Worm (Caenorhabditis elegans) whole organism, midembryonic: ENCODE data around the gene slc-36.5.
A peak's percentile ranks its signal among the peaks of the same experiment; 100 is the strongest.

Source experiments
- T22C8.4 ChIP-seq: fragments of 200-800 bp; sonication (Bioruptor generic); IDR thresholded peaks from 2 replicates; pipeline ENCODE4 v1.3.6; 2022; ENCODE audit warnings: missing genetic modification characterization, missing compliant biosample characterization
- cog-1 ChIP-seq: sonication (generic microtip); optimal IDR thresholded peaks from 2 replicates; lab custom pipeline; 2016; ENCODE audit warnings: missing genetic modification characterization, missing compliant biosample characterization
- flt-1 ChIP-seq: fragments of 200-800 bp; sonication (Bioruptor generic); IDR thresholded peaks from 2 replicates; pipeline ENCODE4 v1.3.6; 2022; ENCODE audit warnings: missing genetic modification characterization, missing compliant biosample characterization
- klf-2 ChIP-seq: fragments of 200-800 bp; sonication (Bioruptor generic); conservative IDR thresholded peaks from 2 replicates; pipeline ENCODE4 v1.3.6; 2022; ENCODE audit warnings: missing genetic modification reagents, missing genetic modification characterization, missing compliant biosample characterization
- med-1 ChIP-seq: sonication (generic microtip); optimal IDR thresholded peaks from 2 replicates; lab custom pipeline; 2017; ENCODE audit warnings: missing genetic modification characterization, mild to moderate bottlenecking, missing compliant biosample characterization, antibody characterized with exemption, missing genetic modification reagents; ENCODE audit not compliant: insufficient read depth
- ref-1 ChIP-seq: fragments of 200-800 bp; sonication (Bioruptor generic); conservative IDR thresholded peaks from 2 replicates; pipeline ENCODE4 v1.3.6; 2022; ENCODE audit warnings: missing genetic modification reagents, missing genetic modification characterization, missing compliant biosample characterization
- tab-1 ChIP-seq: fragments of 200-800 bp; sonication (Bioruptor generic); IDR thresholded peaks from 2 replicates; pipeline ENCODE4 v1.3.6; 2022; ENCODE audit warnings: missing genetic modification characterization, missing compliant biosample characterization
- ztf-23 ChIP-seq: fragments of 200-800 bp; sonication (Bioruptor generic); IDR thresholded peaks from 2 replicates; pipeline ENCODE4 v1.3.6; 2022; ENCODE audit warnings: missing genetic modification reagents, missing genetic modification characterization, missing compliant biosample characterization
- ztf-29 ChIP-seq: fragments of 200-800 bp; sonication (Bioruptor generic); IDR thresholded peaks from 2 replicates; pipeline ENCODE4 v1.3.6; 2022; ENCODE audit warnings: missing genetic modification reagents, missing genetic modification characterization, missing compliant biosample characterization

slc-36.5 gene

ce11 chrII:6838270-6838878, 38.5 kb downstream of the slc-36.5 start:
- TF ChIP-seq flt-1 (GFP tag; lab: Robert Waterston, UW) = no peak
- TF ChIP-seq cog-1 (tag; lab: Kevin White, UChicago) = peak; percentile 13

DNA sequence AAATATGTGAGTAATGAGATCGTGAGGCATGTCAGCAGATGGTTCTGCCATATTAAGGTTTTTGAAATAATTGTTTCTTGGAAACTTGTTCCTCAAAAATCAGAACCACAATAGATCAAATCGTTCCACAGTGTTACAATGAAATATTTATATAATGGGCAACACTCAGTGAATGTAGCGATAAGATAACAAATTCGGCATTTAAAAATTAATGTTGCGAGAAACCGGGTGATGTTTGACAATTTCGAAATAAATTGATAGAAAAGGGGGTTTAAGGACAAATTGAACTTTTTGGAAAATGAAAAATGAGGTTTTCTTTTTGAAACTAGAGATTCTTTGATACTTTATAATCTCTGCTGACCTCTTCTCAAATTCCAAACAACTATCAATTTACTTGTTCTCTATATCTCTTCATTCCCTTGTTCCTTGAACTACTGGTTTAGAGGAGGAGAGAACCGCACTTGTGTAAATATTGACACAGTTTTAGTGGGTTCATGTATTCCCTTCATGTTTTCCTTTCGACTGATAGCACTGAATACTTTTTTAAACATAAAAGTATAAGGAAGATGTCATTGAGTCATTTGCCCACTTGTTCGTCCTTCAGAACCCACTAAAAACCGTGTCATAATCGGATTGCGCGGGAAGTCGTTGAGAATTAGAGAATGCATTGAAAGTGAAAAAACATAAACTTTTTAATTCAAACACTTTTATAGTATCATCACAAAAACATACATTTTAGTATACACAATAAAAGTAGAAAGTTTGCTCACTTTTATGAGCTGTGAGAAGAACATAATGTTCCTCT, 39.9 kb downstream of the slc-36.5 start:
- no peak for TF ChIP-seq ztf-23 (GFP tag; lab: Robert Waterston, UW)
- no peak for TF ChIP-seq flt-1 (GFP tag; lab: Robert Waterston, UW)
- no peak for TF ChIP-seq klf-2 (GFP tag; lab: Robert Waterston, UW)
- TF ChIP-seq ztf-29 (GFP tag; lab: Robert Waterston, UW) = no peak

- TF ChIP-seq ztf-23 (GFP tag; lab: Robert Waterston, UW) (0 out of 2 replicates have a peak, but pooled peaks have one; percentile 66), cog-1 (tag; lab: Kevin White, UChicago) (peak; percentile 50), med-1 (GFP tag; lab: Kevin White, UChicago) (no peak)
Measured at ce11 chrII:6835972-6836595, 40.8 kb downstream of the slc-36.5 start.

DNA sequence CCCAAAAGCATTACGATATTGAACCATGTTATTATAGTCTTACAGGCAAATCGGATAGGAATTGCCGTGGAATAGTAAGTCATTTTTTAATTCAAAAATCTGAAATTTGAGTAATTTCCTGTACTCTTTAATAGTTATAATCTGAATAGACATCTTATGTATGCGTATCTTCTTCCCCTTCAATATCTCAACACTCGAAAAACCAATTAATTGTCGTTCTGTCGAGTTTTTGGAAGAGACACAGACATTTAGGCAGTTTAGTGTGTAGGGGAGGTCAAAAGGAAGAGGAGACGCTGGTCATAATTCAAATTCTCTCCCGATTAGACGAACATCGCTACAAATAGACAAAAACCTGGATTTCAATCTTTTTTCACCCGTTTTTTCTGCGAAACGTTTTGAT, 41.4 kb downstream of the slc-36.5 start:
- TF ChIP-seq tab-1 (no peak), med-1 (GFP tag; lab: Kevin White, UChicago) (peak; percentile 22), flt-1 (GFP tag; lab: Robert Waterston, UW) (peak; percentile 35; the same call in 1 of the 2 replicates)

- TF ChIP-seq flt-1 (GFP tag; lab: Robert Waterston, UW) = peak; percentile 66; the same call in 1 of the 2 replicates
- TF ChIP-seq tab-1 = no peak
- no peak for TF ChIP-seq klf-2 (GFP tag; lab: Robert Waterston, UW)
- 0 out of 2 replicates have a peak, but pooled peaks have one; percentile 29 for TF ChIP-seq ztf-23 (GFP tag; lab: Robert Waterston, UW)
- TF ChIP-seq T22C8.4 (GFP tag; lab: Robert Waterston, UW) = no peak
Measured at ce11 chrII:6834582-6835058, 42.2 kb downstream of the slc-36.5 start, which contains the start of gene egl-27. Gene egl-27, plus strand, starts transcription at chrII:6835008.

DNA sequence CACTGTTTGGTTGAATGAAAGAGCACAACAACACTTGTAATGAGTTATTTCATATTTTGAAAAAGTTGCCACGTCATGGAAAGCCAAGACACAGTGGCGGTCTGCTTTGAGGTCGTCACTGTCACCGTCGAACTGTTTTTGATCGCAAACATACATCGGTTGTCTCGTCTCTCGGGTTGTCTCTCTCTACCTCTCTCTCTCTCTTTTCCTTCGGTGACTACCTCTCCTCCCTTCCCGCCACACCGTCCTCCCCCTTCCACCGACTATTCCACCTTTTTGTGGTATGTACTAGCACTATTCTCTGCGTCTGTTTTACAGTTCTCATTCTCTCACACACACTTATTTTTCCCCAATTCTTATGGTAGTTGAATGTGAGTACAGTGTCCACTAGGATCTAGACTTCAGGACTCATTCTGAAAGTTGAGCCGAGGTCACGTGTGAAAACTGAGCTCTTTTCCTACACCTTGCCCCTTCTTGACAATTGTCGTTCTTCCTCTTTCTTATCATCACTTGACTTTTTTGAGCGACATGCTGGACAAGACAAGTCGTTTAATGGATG, 43.0 kb downstream of the slc-36.5 start:
- TF ChIP-seq ztf-29 (GFP tag; lab: Robert Waterston, UW) = no peak
- no peak for TF ChIP-seq T22C8.4 (GFP tag; lab: Robert Waterston, UW)
- no peak for TF ChIP-seq med-1 (GFP tag; lab: Kevin White, UChicago)
- no peak for TF ChIP-seq ref-1 (GFP tag; lab: Robert Waterston, UW)
- TF ChIP-seq cog-1 (tag; lab: Kevin White, UChicago) = no peak
- no peak for TF ChIP-seq klf-2 (GFP tag; lab: Robert Waterston, UW)
- no peak for TF ChIP-seq ztf-23 (GFP tag; lab: Robert Waterston, UW)
- TF ChIP-seq tab-1 = no peak
- TF ChIP-seq flt-1 (GFP tag; lab: Robert Waterston, UW) = no peak

ce11 chrII:6832695-6833389, 44.0 kb downstream of the slc-36.5 start:
- TF ChIP-seq tab-1 (no peak), ref-1 (GFP tag; lab: Robert Waterston, UW) (no peak), med-1 (GFP tag; lab: Kevin White, UChicago) (no peak), ztf-23 (GFP tag; lab: Robert Waterston, UW) (0 out of 2 replicates have a peak, but pooled peaks have one; percentile 32), klf-2 (GFP tag; lab: Robert Waterston, UW) (no peak), cog-1 (tag; lab: Kevin White, UChicago) (no peak), ztf-29 (GFP tag; lab: Robert Waterston, UW) (no peak), flt-1 (GFP tag; lab: Robert Waterston, UW) (no peak), T22C8.4 (GFP tag; lab: Robert Waterston, UW) (0 out of 2 replicates have a peak, but pooled peaks have one; percentile 14)

DNA sequence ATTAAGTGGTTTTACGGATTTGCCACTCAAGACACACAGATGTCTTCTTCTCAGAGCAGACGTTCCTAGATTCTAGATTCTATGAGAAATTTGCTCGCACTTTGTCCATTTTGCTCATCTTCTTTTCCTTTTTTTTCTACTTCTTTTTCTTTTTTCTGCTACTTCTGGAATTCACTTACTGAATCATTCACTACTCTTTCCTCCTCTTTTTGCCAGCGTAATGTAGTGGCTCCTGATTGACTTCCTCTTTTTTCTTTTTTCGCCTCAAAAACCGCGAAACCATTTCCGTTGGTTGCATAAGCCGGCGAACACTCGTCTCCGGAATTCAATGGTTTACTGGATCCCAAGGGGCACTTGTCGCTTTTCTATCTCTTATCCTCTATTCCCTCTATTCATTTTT, 44.6 kb downstream of the slc-36.5 start:
- no peak for TF ChIP-seq tab-1

DNA sequence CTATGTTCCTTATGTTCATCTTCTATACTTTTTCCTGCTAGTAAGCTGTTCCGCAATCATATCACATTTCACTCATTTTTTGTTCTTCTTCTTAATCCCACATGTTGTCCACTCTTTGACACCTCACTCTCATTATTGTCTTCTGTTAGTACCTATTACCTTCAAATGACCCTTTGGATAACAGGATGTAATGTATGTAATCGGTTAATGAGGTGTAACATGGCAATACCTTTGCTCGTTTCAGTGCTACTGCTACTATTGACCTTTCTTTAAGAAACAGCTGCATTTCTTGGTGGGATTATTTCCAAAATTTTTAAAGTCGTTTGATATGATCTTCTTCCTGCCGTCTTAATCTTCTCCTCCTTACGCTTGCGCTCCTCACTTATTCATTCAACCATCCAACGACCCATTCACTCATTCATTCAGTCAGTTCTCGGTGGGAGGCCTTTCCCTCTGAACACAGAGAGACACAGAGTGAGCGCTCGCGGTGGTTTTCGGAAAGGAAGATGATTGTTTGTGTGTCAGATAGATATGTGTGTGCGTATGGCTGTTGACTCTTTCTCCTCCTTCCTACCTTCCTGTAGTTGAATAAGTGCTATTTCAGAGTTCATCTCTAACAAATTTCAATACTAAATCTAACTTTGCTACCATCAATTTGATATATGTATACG, 45.2 kb downstream of the slc-36.5 start:
- TF ChIP-seq T22C8.4 (GFP tag; lab: Robert Waterston, UW) = no peak
- TF ChIP-seq cog-1 (tag; lab: Kevin White, UChicago) = no peak
- no peak for TF ChIP-seq tab-1
